Worm (Caenorhabditis elegans) whole organism, L4/young adult: ENCODE measurements around the gene comt-1.

ENCODE experiments used
- W03F9.2 ChIP-seq: fragments of 150-350 bp; optimal IDR thresholded peaks from 2 replicates; lab custom pipeline; 2014; ENCODE audit warnings: missing biosample characterization, missing genetic modification characterization
- dao-5 ChIP-seq: sonication (generic microtip); optimal IDR thresholded peaks from 2 replicates; lab custom pipeline; 2016; ENCODE audit warnings: missing genotype, missing genetic modification characterization, moderate library complexity, missing compliant biosample characterization
- him-1 ChIP-seq: sonication (generic microtip); optimal IDR thresholded peaks from 2 replicates; lab custom pipeline; 2016; ENCODE audit warnings: missing genotype, missing genetic modification reagents, missing genetic modification characterization, missing compliant biosample characterization

- no peak for TF ChIP-seq dao-5 (tag; lab: Kevin White, UChicago)
- TF ChIP-seq him-1 (tag; lab: Kevin White, UChicago) = no peak
- TF ChIP-seq W03F9.2 (tag; lab: Kevin White, UChicago) = no peak
These were observed 34.5 kb downstream of the comt-1 start, which contains the start of gene ssr-2 for ce11 chrX:2827702-2828182.
